Worm (Caenorhabditis elegans) whole organism, late embryonic: Measurements from ENCODE around the gene syp-1.

ENCODE experiments used
- ceh-31 ChIP-seq: sonication (generic microtip); optimal IDR thresholded peaks from 2 replicates; lab custom pipeline; 2016; ENCODE audit warnings: missing genetic modification characterization, missing compliant biosample characterization
- dmd-4 ChIP-seq: sonication (generic microtip); optimal IDR thresholded peaks from 2 replicates; lab custom pipeline; 2016; ENCODE audit warnings: borderline replicate concordance, missing genetic modification characterization, missing compliant biosample characterization
- elt-4 ChIP-seq: sonication (generic microtip); optimal IDR thresholded peaks from 2 replicates; lab custom pipeline; 2016; ENCODE audit warnings: missing genetic modification characterization, missing compliant biosample characterization
- fkh-10 ChIP-seq: fragments of 150-350 bp; optimal IDR thresholded peaks from 2 replicates; lab custom pipeline; 2014; ENCODE audit warnings: missing biosample characterization, missing genetic modification reagents, missing genetic modification characterization
- hlh-6 ChIP-seq: sonication (generic microtip); optimal IDR thresholded peaks from 2 replicates; lab custom pipeline; 2016; ENCODE audit warnings: missing genotype, missing genetic modification characterization, missing compliant biosample characterization
- mec-3 ChIP-seq: sonication (generic microtip); optimal IDR thresholded peaks from 2 replicates; lab custom pipeline; 2016; ENCODE audit warnings: borderline replicate concordance, missing genetic modification characterization, missing compliant biosample characterization
- nhr-11 ChIP-seq: fragments of 150-350 bp; optimal IDR thresholded peaks from 2 replicates; lab custom pipeline; 2014; ENCODE audit warnings: missing biosample characterization, missing genetic modification characterization
- pha-4 ChIP-seq: fragments of 150-350 bp; optimal IDR thresholded peaks from 2 replicates; lab custom pipeline; 2018; ENCODE audit warnings: missing biosample characterization, missing genetic modification reagents, missing genetic modification characterization
- pqm-1 ChIP-seq: sonication (generic microtip); optimal IDR thresholded peaks from 2 replicates; lab custom pipeline; 2016; ENCODE audit warnings: missing genetic modification characterization, missing compliant biosample characterization
- rnt-1 ChIP-seq: sonication (generic microtip); optimal IDR thresholded peaks from 2 replicates; lab custom pipeline; 2016; ENCODE audit warnings: missing genetic modification characterization, missing compliant biosample characterization
- sox-2 ChIP-seq: fragments of 200-800 bp; sonication (Bioruptor generic); IDR thresholded peaks from 2 replicates; pipeline ENCODE4 v1.3.6; 2022; ENCODE audit warnings: missing genetic modification reagents, missing genetic modification characterization, missing compliant biosample characterization
- unc-86 ChIP-seq: sonication (generic microtip); optimal IDR thresholded peaks from 2 replicates; lab custom pipeline; 2016; ENCODE audit warnings: missing genetic modification characterization, missing compliant biosample characterization

ce11 chrV:16446191-16446590 lies 42.1 kb downstream of the syp-1 start:
- no peak for TF ChIP-seq pha-4
- TF ChIP-seq mec-3 (tag; lab: Kevin White, UChicago): no peak
- TF ChIP-seq sox-2 (GFP tag; lab: Robert Waterston, UW): no peak
- no peak for TF ChIP-seq unc-86 (tag; lab: Kevin White, UChicago)
- TF ChIP-seq nhr-11 (tag; lab: Kevin White, UChicago): no peak
- no peak for TF ChIP-seq elt-4
- TF ChIP-seq rnt-1: no peak
- TF ChIP-seq dmd-4 (tag; lab: Kevin White, UChicago): no peak
- no peak for TF ChIP-seq pqm-1 (tag; lab: Kevin White, UChicago)
- TF ChIP-seq ceh-31 (tag; lab: Kevin White, UChicago): no peak
- no peak for TF ChIP-seq hlh-6 (tag; lab: Kevin White, UChicago)
- no peak for TF ChIP-seq fkh-10 (GFP tag; lab: Kevin White, UChicago)
